Fruit fly (Drosophila melanogaster) whole organism, embryonic: Measurements from ENCODE around the gene CG3071.
A peak's percentile ranks its signal among the peaks of the same experiment; 100 is the strongest.

Source experiments
- Abd-B ChIP-seq: fragments of 200-800 bp; sonication (Bioruptor generic); optimal IDR thresholded peaks from 2 replicates; lab custom pipeline; 2018; ENCODE audit warnings: missing biosample characterization, mild to moderate bottlenecking, missing genetic modification characterization, moderate library complexity
- Ada2b ChIP-seq: fragments of 200-800 bp; sonication (Bioruptor generic); IDR thresholded peaks from 2 replicates; pipeline ENCODE4 v1.3.6; 2022; ENCODE audit warnings: missing biosample characterization, missing genetic modification characterization
- Adf1 ChIP-seq: fragments of 200-800 bp; sonication (Bioruptor generic); IDR thresholded peaks from 2 replicates; pipeline ENCODE4 v1.3.6; 2022; ENCODE audit warnings: missing biosample characterization, missing genetic modification characterization
- Awh ChIP-seq: fragments of 200-800 bp; sonication (Bioruptor generic); IDR thresholded peaks from 2 replicates; pipeline ENCODE4, ENCODE4 v1.3.6; 2022; ENCODE audit warnings: missing biosample characterization, missing genetic modification characterization
- CG11560 ChIP-seq: fragments of 200-800 bp; sonication (Bioruptor generic); IDR thresholded peaks from 3 replicates; pipeline ENCODE4 v1.3.6; 2022; ENCODE audit warnings: missing biosample characterization, missing genetic modification characterization
- CG11723 ChIP-seq: fragments of 200-800 bp; sonication (Bioruptor generic); optimal IDR thresholded peaks from 2 replicates; lab custom pipeline; 2017; ENCODE audit warnings: missing biosample characterization, mild to moderate bottlenecking, missing genetic modification characterization
- CG13424 ChIP-seq: fragments of 200-800 bp; sonication (Bioruptor generic); optimal IDR thresholded peaks from 2 replicates; lab custom pipeline; 2019; ENCODE audit warnings: missing biosample characterization, mild to moderate bottlenecking, missing genetic modification characterization, moderate library complexity
- CG14050 ChIP-seq: fragments of 200-800 bp; sonication (Bioruptor generic); IDR thresholded peaks from 3 replicates; pipeline ENCODE4 v1.3.6; 2022; ENCODE audit warnings: missing biosample characterization, missing genetic modification characterization
- CG14710 ChIP-seq: fragments of 200-800 bp; sonication (Bioruptor generic); optimal IDR thresholded peaks from 3 replicates; lab custom pipeline; 2019; ENCODE audit warnings: missing biosample characterization, mild to moderate bottlenecking, missing genetic modification characterization, moderate library complexity
- CG14860 ChIP-seq: fragments of 200-800 bp; sonication (Bioruptor generic); IDR thresholded peaks from 3 replicates; pipeline ENCODE4 v1.3.6; 2022; ENCODE audit warnings: missing biosample characterization, missing genetic modification characterization; ENCODE audit not compliant: partially characterized antibody
- CG15269 ChIP-seq: fragments of 200-800 bp; sonication (Bioruptor generic); optimal IDR thresholded peaks from 2 replicates; lab custom pipeline; 2018; ENCODE audit warnings: missing biosample characterization, mild to moderate bottlenecking, missing genetic modification characterization, moderate library complexity
- CG1529 ChIP-seq: fragments of 200-800 bp; sonication (Bioruptor generic); optimal IDR thresholded peaks from 3 replicates; lab custom pipeline; 2018; ENCODE audit warnings: missing biosample characterization, missing genetic modification characterization
- CG1602 ChIP-seq: fragments of 200-800 bp; sonication (Bioruptor generic); optimal IDR thresholded peaks from 3 replicates; lab custom pipeline; 2016; ENCODE audit warnings: missing biosample characterization, missing genetic modification characterization
- CG1603 ChIP-seq: fragments of 200-800 bp; sonication (Bioruptor generic); optimal IDR thresholded peaks from 2 replicates; lab custom pipeline; 2019; ENCODE audit warnings: missing biosample characterization, mild to moderate bottlenecking, missing genetic modification characterization, moderate library complexity
- CG16779 ChIP-seq: fragments of 200-800 bp; sonication (Bioruptor generic); IDR thresholded peaks from 2 replicates; pipeline ENCODE4 v1.3.6; 2022; ENCODE audit warnings: missing biosample characterization, missing genetic modification characterization
- CG17568 ChIP-seq: fragments of 200-800 bp; sonication (Bioruptor generic); optimal IDR thresholded peaks from 2 replicates; lab custom pipeline; 2018; ENCODE audit warnings: missing biosample characterization, mild to moderate bottlenecking, missing genetic modification characterization, moderate library complexity
- CG17612 ChIP-seq: fragments of 200-800 bp; sonication (Bioruptor generic); IDR thresholded peaks from 2 replicates; pipeline ENCODE4 v1.3.6; 2022; ENCODE audit warnings: missing biosample characterization, missing genetic modification characterization
- CG17802 ChIP-seq: fragments of 200-800 bp; sonication (Bioruptor generic); optimal IDR thresholded peaks from 2 replicates; lab custom pipeline; 2018; ENCODE audit warnings: missing biosample characterization, mild to moderate bottlenecking, missing genetic modification characterization, moderate library complexity
- CG17912 ChIP-seq: fragments of 200-800 bp; sonication (Bioruptor generic); optimal IDR thresholded peaks from 2 replicates; lab custom pipeline; 2018; ENCODE audit warnings: missing biosample characterization, mild to moderate bottlenecking, missing genetic modification characterization
- CG1832 ChIP-seq: fragments of 200-800 bp; sonication (Bioruptor generic); optimal IDR thresholded peaks from 2 replicates; lab custom pipeline; 2017; ENCODE audit warnings: missing biosample characterization, mild to moderate bottlenecking, missing genetic modification characterization, inconsistent platforms
- CG3065 ChIP-seq: fragments of 200-800 bp; sonication (Bioruptor generic); optimal IDR thresholded peaks from 2 replicates; lab custom pipeline; 2016; ENCODE audit warnings: missing biosample characterization, missing genetic modification characterization
- CG34422 ChIP-seq: fragments of 200-800 bp; sonication (Bioruptor generic); IDR thresholded peaks from 3 replicates; pipeline ENCODE4 v1.3.6; 2022; ENCODE audit warnings: missing biosample characterization, missing genetic modification characterization
- CG4282 ChIP-seq: fragments of 200-800 bp; sonication (Bioruptor generic); optimal IDR thresholded peaks from 2 replicates; lab custom pipeline; 2016; ENCODE audit warnings: missing biosample characterization, missing genetic modification characterization
- CG6272 ChIP-seq: fragments of 200-800 bp; sonication (Bioruptor generic); IDR thresholded peaks from 2 replicates; pipeline ENCODE4 v1.3.6; 2022; ENCODE audit warnings: missing biosample characterization, missing genetic modification characterization
- CG6689 ChIP-seq: fragments of 200-800 bp; sonication (Bioruptor generic); IDR thresholded peaks from 2 replicates; pipeline ENCODE4 v1.3.6; 2022; ENCODE audit warnings: missing biosample characterization, missing genetic modification characterization
- CG7556 ChIP-seq: fragments of 200-800 bp; sonication (Bioruptor generic); optimal IDR thresholded peaks from 2 replicates; lab custom pipeline; 2017; ENCODE audit warnings: missing biosample characterization, mild to moderate bottlenecking, missing genetic modification characterization
- CG7963 ChIP-seq: fragments of 200-800 bp; sonication (Bioruptor generic); IDR thresholded peaks from 3 replicates; pipeline ENCODE4 v1.3.6; 2022; ENCODE audit warnings: missing biosample characterization, missing genetic modification characterization; ENCODE audit not compliant: partially characterized antibody
- D ChIP-seq, 2 experiments: fragments of 200-800 bp in 1 of 2; fragments of >200 bp in 1 of 2; sonication (Bioruptor generic) in 1 of 2; optimal IDR thresholded peaks; 2 replicates in 1 of 2; 3 replicates in 1 of 2; lab custom pipeline; 2017; ENCODE audit warnings: mild to moderate bottlenecking in 1 of 2, missing biosample characterization in 1 of 2, missing genetic modification characterization in 1 of 2, missing genetic modification reagents in 1 of 2
- Dref ChIP-seq: fragments of 200-800 bp; sonication (Bioruptor generic); IDR thresholded peaks from 2 replicates; pipeline ENCODE4 v1.3.6; 2022; ENCODE audit warnings: missing biosample characterization, missing genetic modification characterization
- Drgx ChIP-seq: fragments of 200-800 bp; sonication (Bioruptor generic); IDR thresholded peaks from 2 replicates; pipeline ENCODE4 v1.3.6; 2022; ENCODE audit warnings: missing biosample characterization, missing genetic modification characterization
- E2f2 ChIP-seq: fragments of 200-800 bp; sonication (Bioruptor generic); IDR thresholded peaks from 2 replicates; pipeline ENCODE4 v1.3.6; 2022; ENCODE audit warnings: missing biosample characterization, missing genetic modification characterization
- H2.0 ChIP-seq: fragments of 200-800 bp; sonication (Bioruptor generic); IDR thresholded peaks from 2 replicates; pipeline ENCODE4 v1.3.6; 2022; ENCODE audit warnings: missing biosample characterization, missing genetic modification characterization
- Hr3 ChIP-seq: fragments of 200-800 bp; sonication (Bioruptor generic); optimal IDR thresholded peaks from 3 replicates; lab custom pipeline; 2016; ENCODE audit warnings: missing biosample characterization, missing genetic modification characterization
- Lim3 ChIP-seq: fragments of 200-800 bp; sonication (Bioruptor generic); IDR thresholded peaks from 2 replicates; pipeline ENCODE4 v1.3.6; 2022; ENCODE audit warnings: missing biosample characterization, missing genetic modification characterization
- MBD-R2 ChIP-seq: fragments of 200-800 bp; sonication (Bioruptor generic); IDR thresholded peaks from 2 replicates; pipeline ENCODE4 v1.3.6; 2022; ENCODE audit warnings: missing biosample characterization, missing genetic modification characterization
- Nf-YA ChIP-seq: fragments of 200-800 bp; sonication (Bioruptor generic); IDR thresholded peaks from 2 replicates; pipeline ENCODE4 v1.3.6; 2022; ENCODE audit warnings: missing biosample characterization, missing genetic modification characterization
- NfI ChIP-seq: fragments of 200-800 bp; sonication (Bioruptor generic); optimal IDR thresholded peaks from 3 replicates; lab custom pipeline; 2018; ENCODE audit warnings: missing biosample characterization, mild to moderate bottlenecking, missing genetic modification characterization, moderate library complexity
- Scr ChIP-seq: fragments of 200-800 bp; sonication (Bioruptor generic); IDR thresholded peaks from 2 replicates; pipeline ENCODE4 v1.3.6; 2022; ENCODE audit warnings: missing biosample characterization, missing genetic modification characterization; ENCODE audit not compliant: partially characterized antibody
- Usf ChIP-seq: fragments of 200-800 bp; sonication (Bioruptor generic); optimal IDR thresholded peaks from 2 replicates; lab custom pipeline; 2017; ENCODE audit warnings: missing genotype, missing biosample characterization, missing genetic modification characterization
- corto ChIP-seq: fragments of 200-800 bp; sonication (Bioruptor generic); optimal IDR thresholded peaks from 2 replicates; lab custom pipeline; 2016; ENCODE audit warnings: missing biosample characterization, mild to moderate bottlenecking, missing genetic modification characterization, moderate library complexity
- dati ChIP-seq: fragments of 200-800 bp; sonication (Bioruptor generic); IDR thresholded peaks from 2 replicates; pipeline ENCODE4 v1.3.6; 2022; ENCODE audit warnings: missing biosample characterization, missing genetic modification characterization
- ems ChIP-seq: fragments of 200-800 bp; sonication (Bioruptor generic); optimal IDR thresholded peaks from 3 replicates; lab custom pipeline; 2016; ENCODE audit warnings: missing biosample characterization, missing genetic modification characterization
- fd96Cb ChIP-seq: fragments of 200-800 bp; sonication (Bioruptor generic); optimal IDR thresholded peaks from 2 replicates; lab custom pipeline; 2018; ENCODE audit warnings: missing biosample characterization, mild to moderate bottlenecking, missing genetic modification characterization, moderate library complexity
- fru ChIP-seq: fragments of >200 bp; optimal IDR thresholded peaks from 2 replicates; lab custom pipeline; 2017
- jing ChIP-seq: fragments of 200-800 bp; sonication (Bioruptor generic); optimal IDR thresholded peaks from 2 replicates; lab custom pipeline; 2018; ENCODE audit warnings: missing biosample characterization, mild to moderate bottlenecking, missing genetic modification characterization
- p53 ChIP-seq: fragments of 200-800 bp; sonication (Bioruptor generic); optimal IDR thresholded peaks from 2 replicates; lab custom pipeline; 2016; ENCODE audit warnings: missing biosample characterization, missing genetic modification characterization
- tgo ChIP-seq: fragments of 200-800 bp; sonication (Bioruptor generic); IDR thresholded peaks from 3 replicates; pipeline ENCODE4 v1.3.6; 2022; ENCODE audit warnings: missing biosample characterization, missing genetic modification characterization
- toy ChIP-seq: fragments of 200-800 bp; sonication (Bioruptor generic); IDR thresholded peaks from 2 replicates; pipeline ENCODE4 v1.3.6; 2022; ENCODE audit warnings: missing biosample characterization, missing genetic modification characterization
- zf30C ChIP-seq: fragments of 200-800 bp; sonication (Bioruptor generic); optimal IDR thresholded peaks from 3 replicates; lab custom pipeline; 2018; ENCODE audit warnings: missing biosample characterization, mild to moderate bottlenecking, missing genetic modification characterization
- zfh1 ChIP-seq: fragments of 200-800 bp; sonication (Bioruptor generic); IDR thresholded peaks from 3 replicates; pipeline ENCODE4 v1.3.6; 2022; ENCODE audit warnings: missing biosample characterization, missing genetic modification characterization

The CG3071 gene

DNA sequence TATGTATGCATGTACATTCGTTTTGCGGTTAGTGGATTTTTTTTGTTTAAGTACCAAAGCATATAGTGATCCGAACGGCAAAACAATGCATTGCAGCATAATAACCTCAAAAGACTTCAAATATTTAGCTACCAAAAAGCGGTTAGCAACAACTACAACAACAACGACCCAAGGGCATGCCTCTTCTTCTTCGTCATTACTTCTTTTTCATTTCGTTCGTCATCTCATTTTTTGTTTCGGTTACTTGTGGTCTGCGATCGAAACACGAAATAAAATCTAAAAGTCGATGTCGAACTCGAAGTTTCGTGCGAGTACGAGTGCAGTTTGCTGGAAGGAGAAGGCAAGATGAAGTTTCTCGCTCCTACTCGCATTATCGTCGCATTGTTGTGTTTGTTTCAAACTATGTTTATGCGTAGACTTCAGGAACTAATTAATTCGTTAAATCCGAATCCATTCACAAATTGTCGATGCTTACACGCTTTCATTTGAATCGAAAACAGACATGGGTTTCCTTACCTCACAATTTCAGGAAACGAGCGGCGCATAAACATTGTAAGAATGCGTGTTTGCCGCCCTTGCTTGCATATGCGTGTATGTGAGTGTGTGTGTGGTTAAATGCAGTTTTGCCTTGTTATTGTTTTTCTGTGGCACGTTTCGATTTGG is 36.2 kb downstream of the CG3071 start (continued):
- TF ChIP-seq CG14050 (GFP tag; lab: Robert Waterston, UW) (peak; percentile 78), fru (no peak), toy (no peak), MBD-R2 (GFP tag; lab: Robert Waterston, UW) (0 out of 2 replicates have a peak, but pooled peaks have one; percentile 13), Awh (GFP tag; lab: Robert Waterston, UW) (peak; percentile 89), zfh1 (GFP tag; lab: Robert Waterston, UW) (peak; percentile 95), zf30C (GFP tag; lab: Kevin White, UChicago) (no peak), CG16779 (no peak), Ada2b (peak; percentile 72), CG7556 (GFP tag; lab: Kevin White, UChicago) (peak; percentile 72), ems (GFP tag; lab: Kevin White, UChicago) (peak; percentile 72), CG1529 (GFP tag; lab: Kevin White, UChicago) (peak; percentile 80), CG13424 (tag; lab: Kevin White, UChicago) (peak; percentile 80), NfI (GFP tag; lab: Kevin White, UChicago) (peak; percentile 74), Dref (GFP tag; lab: Robert Waterston, UW) (no peak), CG15269 (peak; percentile 76), CG4282 (GFP tag; lab: Kevin White, UChicago) (no peak), CG17612 (GFP tag; lab: Robert Waterston, UW) (0 out of 2 replicates have a peak, but pooled peaks have one; percentile 34), dati (GFP tag; lab: Robert Waterston, UW) (peak; percentile 47; the same call in 1 of the 2 replicates), CG1602 (GFP tag; lab: Kevin White, UChicago) (peak; percentile 83), Usf (GFP tag; lab: Kevin White, UChicago) (peak; percentile 53), tgo (GFP tag; lab: Robert Waterston, UW) (peak; percentile 67), CG6689 (GFP tag; lab: Robert Waterston, UW) (peak; percentile 90), E2f2 (GFP tag; lab: Robert Waterston, UW) (peak; percentile 65), CG34422 (peak; percentile 83), fd96Cb (tag; lab: Kevin White, UChicago) (peak; percentile 79), CG14860 (GFP tag; lab: Robert Waterston, UW) (no peak), CG6272 (GFP tag; lab: Robert Waterston, UW) (no peak), CG17568 (GFP tag; lab: Kevin White, UChicago) (peak; percentile 74), Adf1 (GFP tag; lab: Robert Waterston, UW) (no peak), CG1832 (no peak), jing (GFP tag; lab: Kevin White, UChicago) (peak; percentile 67), H2.0 (GFP tag; lab: Robert Waterston, UW) (peak; percentile 85), CG1603 (tag; lab: Kevin White, UChicago) (peak; percentile 96), CG17912 (GFP tag; lab: Kevin White, UChicago) (no peak), Hr3 (GFP tag; lab: Kevin White, UChicago) (peak; percentile 57), Nf-YA (peak; percentile 66), CG17802 (peak; percentile 68), Lim3 (no peak), corto (GFP tag; lab: Kevin White, UChicago) (peak; percentile 75), CG3065 (GFP tag; lab: Kevin White, UChicago) (peak; percentile 65), Scr (GFP tag; lab: Robert Waterston, UW) (no peak), Drgx (GFP tag; lab: Robert Waterston, UW) (peak; percentile 94), CG7963 (GFP tag; lab: Robert Waterston, UW) (no peak), CG11560 (no peak), D (optimal IDR thresholded peaks at IDR 0.05; lab: Kevin White, UChicago) (peak; percentile 7), D (GFP tag; optimal IDR thresholded peaks at IDR 0.05; lab: Kevin White, UChicago) (peak; percentile 81), p53 (GFP tag; lab: Kevin White, UChicago) (peak; percentile 60), CG14710 (peak; percentile 83), Abd-B (GFP tag; lab: Kevin White, UChicago) (peak; percentile 64), CG11723 (GFP tag; lab: Kevin White, UChicago) (peak; percentile 72)
